Fruit fly (Drosophila melanogaster) whole organism, embryonic: ENCODE measurements around the gene CG10383.

Experiments used
- CG10565 ChIP-seq: fragments of 200-800 bp; sonication (Bioruptor generic); optimal IDR thresholded peaks from 3 replicates; lab custom pipeline; 2016; ENCODE audit warnings: missing biosample characterization, mild to moderate bottlenecking, missing genetic modification characterization
- CG11398 ChIP-seq: fragments of 200-800 bp; sonication (Bioruptor generic); optimal IDR thresholded peaks from 2 replicates; lab custom pipeline; 2016; ENCODE audit warnings: missing biosample characterization, missing genetic modification characterization
- CG11504 ChIP-seq: fragments of 200-800 bp; sonication (Bioruptor generic); optimal IDR thresholded peaks from 3 replicates; lab custom pipeline; 2019; ENCODE audit warnings: missing biosample characterization, mild to moderate bottlenecking, missing genetic modification characterization, moderate library complexity
- CG11560 ChIP-seq: fragments of 200-800 bp; sonication (Bioruptor generic); IDR thresholded peaks from 3 replicates; pipeline ENCODE4 v1.3.6; 2022; ENCODE audit warnings: missing biosample characterization, missing genetic modification characterization
- CG12219 ChIP-seq: fragments of 200-800 bp; sonication (Bioruptor generic); optimal IDR thresholded peaks from 3 replicates; lab custom pipeline; 2018; ENCODE audit warnings: missing biosample characterization, mild to moderate bottlenecking, missing genetic modification characterization
- CG12744 ChIP-seq: fragments of 200-800 bp; sonication (Bioruptor generic); optimal IDR thresholded peaks from 2 replicates; lab custom pipeline; 2016; ENCODE audit warnings: missing biosample characterization, missing genetic modification characterization
- CG15601 ChIP-seq: fragments of 200-800 bp; sonication (Bioruptor generic); optimal IDR thresholded peaks from 3 replicates; lab custom pipeline; 2019; ENCODE audit warnings: missing biosample characterization, mild to moderate bottlenecking, missing genetic modification characterization, moderate library complexity
- CG18619 ChIP-seq: fragments of 200-800 bp; sonication (Bioruptor generic); optimal IDR thresholded peaks from 3 replicates; lab custom pipeline; 2017; ENCODE audit warnings: missing biosample characterization, mild to moderate bottlenecking, missing genetic modification characterization
- CG3163 ChIP-seq: fragments of 200-800 bp; sonication (Bioruptor generic); optimal IDR thresholded peaks from 3 replicates; lab custom pipeline; 2016; ENCODE audit warnings: missing biosample characterization, missing genetic modification characterization
- CG33557 ChIP-seq: fragments of 200-800 bp; sonication (Bioruptor generic); optimal IDR thresholded peaks from 2 replicates; lab custom pipeline; 2019; ENCODE audit warnings: missing biosample characterization, mild to moderate bottlenecking, missing genetic modification characterization, moderate library complexity
- CG5180 ChIP-seq: fragments of 200-800 bp; sonication (Bioruptor generic); optimal IDR thresholded peaks from 3 replicates; lab custom pipeline; 2017; ENCODE audit warnings: missing biosample characterization, missing genetic modification characterization, mild to moderate bottlenecking, moderate library complexity, missing genetic modification reagents
- CG7745 ChIP-seq: fragments of 200-800 bp; sonication (Bioruptor generic); optimal IDR thresholded peaks from 2 replicates; lab custom pipeline; 2018; ENCODE audit warnings: missing biosample characterization, mild to moderate bottlenecking, missing genetic modification characterization, moderate library complexity
- CG7839 ChIP-seq: fragments of 200-800 bp; sonication (Bioruptor generic); optimal IDR thresholded peaks from 3 replicates; lab custom pipeline; 2018; ENCODE audit warnings: missing biosample characterization, mild to moderate bottlenecking, missing genetic modification characterization, moderate library complexity
- CG7963 ChIP-seq: fragments of 200-800 bp; sonication (Bioruptor generic); IDR thresholded peaks from 3 replicates; pipeline ENCODE4 v1.3.6; 2022; ENCODE audit warnings: missing biosample characterization, missing genetic modification characterization; ENCODE audit not compliant: partially characterized antibody
- CG9817 ChIP-seq: fragments of 200-800 bp; sonication (Bioruptor generic); optimal IDR thresholded peaks from 2 replicates; lab custom pipeline; 2018; ENCODE audit warnings: missing biosample characterization, mild to moderate bottlenecking, missing genetic modification characterization, moderate library complexity
- CTCF ChIP-seq: fragments of 200-800 bp; sonication (Bioruptor generic); optimal IDR thresholded peaks from 2 replicates; lab custom pipeline; 2017; ENCODE audit warnings: missing biosample characterization, mild to moderate bottlenecking, missing genetic modification characterization, moderate library complexity
- Dbx ChIP-seq: fragments of 200-800 bp; sonication (Bioruptor generic); IDR thresholded peaks from 3 replicates; pipeline ENCODE4 v1.3.6; 2022; ENCODE audit warnings: missing biosample characterization, missing genetic modification characterization
- Deaf1 ChIP-seq: fragments of 200-800 bp; optimal IDR thresholded peaks from 3 replicates; lab custom pipeline; 2019; ENCODE audit warnings: missing biosample characterization, mild to moderate bottlenecking, missing genetic modification characterization, moderate library complexity
- Dll ChIP-seq: fragments of 200-800 bp; sonication (Bioruptor generic); IDR thresholded peaks from 4 replicates; pipeline ENCODE4 v1.3.6; 2022; ENCODE audit warnings: missing biosample characterization, missing genetic modification characterization; ENCODE audit not compliant: partially characterized antibody
- Ets97D ChIP-seq: fragments of 200-800 bp; sonication (Bioruptor generic); optimal IDR thresholded peaks from 3 replicates; lab custom pipeline; 2016; ENCODE audit warnings: missing biosample characterization, missing genetic modification characterization
- HLH4C ChIP-seq: fragments of 200-800 bp; sonication (Bioruptor generic); IDR thresholded peaks from 3 replicates; pipeline ENCODE4 v1.3.6; 2022; ENCODE audit warnings: missing biosample characterization, missing genetic modification characterization; ENCODE audit not compliant: partially characterized antibody
- Hand ChIP-seq: fragments of 200-800 bp; sonication (Bioruptor generic); optimal IDR thresholded peaks from 2 replicates; lab custom pipeline; 2017; ENCODE audit warnings: mild to moderate bottlenecking, missing biosample characterization, missing genetic modification reagents, missing genetic modification characterization
- MTF-1 ChIP-seq: fragments of 200-800 bp; sonication (Bioruptor generic); optimal IDR thresholded peaks from 2 replicates; lab custom pipeline; 2018; ENCODE audit warnings: missing biosample characterization, mild to moderate bottlenecking, missing genetic modification characterization, borderline replicate concordance
- Mes4 ChIP-seq: fragments of 200-800 bp; sonication (Bioruptor generic); optimal IDR thresholded peaks from 2 replicates; lab custom pipeline; 2016; ENCODE audit warnings: missing biosample characterization, missing genetic modification characterization
- NC2β ChIP-seq: fragments of 200-800 bp; sonication (Bioruptor generic); optimal IDR thresholded peaks from 2 replicates; lab custom pipeline; 2016; ENCODE audit warnings: missing biosample characterization, missing genetic modification characterization
- Oaz ChIP-seq: fragments of 200-800 bp; sonication (Bioruptor generic); IDR thresholded peaks from 2 replicates; pipeline ENCODE4 v1.3.6; 2022; ENCODE audit warnings: missing biosample characterization, missing genetic modification characterization
- Pdp1 ChIP-seq, 2 experiments: fragments of 200-800 bp; sonication (Bioruptor generic); optimal IDR thresholded peaks; 3 replicates each; lab custom pipeline; 2016; ENCODE audit warnings: missing biosample characterization in 2 of 2, missing genetic modification characterization in 2 of 2, mild to moderate bottlenecking in 1 of 2, moderate library complexity in 1 of 2
- Usf ChIP-seq: fragments of 200-800 bp; sonication (Bioruptor generic); optimal IDR thresholded peaks from 2 replicates; lab custom pipeline; 2017; ENCODE audit warnings: missing genotype, missing biosample characterization, missing genetic modification characterization
- ac ChIP-seq: fragments of 200-800 bp; sonication (Bioruptor generic); optimal IDR thresholded peaks from 3 replicates; lab custom pipeline; 2017; ENCODE audit warnings: missing biosample characterization, mild to moderate bottlenecking, missing genetic modification characterization
- ara ChIP-seq: fragments of 200-800 bp; sonication (Bioruptor generic); IDR thresholded peaks from 2 replicates; pipeline ENCODE4 v1.3.6; 2022; ENCODE audit warnings: missing biosample characterization, missing genetic modification characterization
- bbx ChIP-seq: fragments of 200-800 bp; sonication (Bioruptor generic); IDR thresholded peaks from 2 replicates; pipeline ENCODE4 v1.3.6; 2022; ENCODE audit warnings: missing biosample characterization, missing genetic modification characterization; ENCODE audit not compliant: partially characterized antibody
- emc ChIP-seq: fragments of 200-800 bp; sonication (Bioruptor generic); optimal IDR thresholded peaks from 2 replicates; lab custom pipeline; 2016; ENCODE audit warnings: missing biosample characterization, missing genetic modification characterization
- gcm2 ChIP-seq: fragments of 200-800 bp; sonication (Bioruptor generic); optimal IDR thresholded peaks from 2 replicates; lab custom pipeline; 2016; ENCODE audit warnings: missing biosample characterization, missing genetic modification characterization
- klu ChIP-seq: fragments of 200-800 bp; sonication (Bioruptor generic); IDR thresholded peaks from 2 replicates; pipeline ENCODE4 v1.3.6; 2022; ENCODE audit warnings: missing biosample characterization, missing genetic modification characterization
- lilli ChIP-seq: fragments of 200-800 bp; sonication (Bioruptor generic); optimal IDR thresholded peaks from 3 replicates; lab custom pipeline; 2016; ENCODE audit warnings: missing biosample characterization, missing genetic modification characterization
- org-1 ChIP-seq: fragments of 200-800 bp; sonication (Bioruptor generic); optimal IDR thresholded peaks from 2 replicates; lab custom pipeline; 2017; ENCODE audit warnings: missing biosample characterization, missing genetic modification characterization
- prd ChIP-seq, 3 experiments: fragments of >200 bp in 2 of 3; fragments of 200-800 bp in 1 of 3; sonication (Bioruptor generic) in 1 of 3; optimal IDR thresholded peaks in 2 of 3; IDR thresholded peaks in 1 of 3; 2 replicates in 2 of 3; 3 replicates in 1 of 3; pipeline versions ENCODE4 v1.3.6 to Lab custom; 2017 to 2022; ENCODE audit warnings: missing biosample characterization in 1 of 3, missing genetic modification characterization in 1 of 3
- psq ChIP-seq: fragments of 200-800 bp; sonication (Bioruptor generic); optimal IDR thresholded peaks from 2 replicates; lab custom pipeline; 2017; ENCODE audit warnings: missing biosample characterization, missing genetic modification characterization
- run ChIP-seq: fragments of 200-800 bp; sonication (Bioruptor generic); optimal IDR thresholded peaks from 3 replicates; lab custom pipeline; 2018; ENCODE audit warnings: missing biosample characterization, mild to moderate bottlenecking, missing genetic modification characterization
- sd ChIP-seq: fragments of 200-800 bp; sonication (Bioruptor generic); optimal IDR thresholded peaks from 3 replicates; lab custom pipeline; 2018; ENCODE audit warnings: missing biosample characterization, mild to moderate bottlenecking, missing genetic modification characterization, moderate library complexity
- slbo ChIP-seq: fragments of 200-800 bp; sonication (Bioruptor generic); IDR thresholded peaks from 2 replicates; pipeline ENCODE4 v1.3.6; 2022; ENCODE audit warnings: missing biosample characterization, missing genetic modification characterization
- tup ChIP-seq: fragments of 200-800 bp; sonication (Bioruptor generic); optimal IDR thresholded peaks from 2 replicates; lab custom pipeline; 2016; ENCODE audit warnings: missing biosample characterization, mild to moderate bottlenecking, missing genetic modification characterization, moderate library complexity
- tx ChIP-seq: fragments of 200-800 bp; sonication (Bioruptor generic); optimal IDR thresholded peaks from 2 replicates; lab custom pipeline; 2016; ENCODE audit warnings: missing biosample characterization, missing genetic modification characterization
- vfl ChIP-seq: fragments of 200-800 bp; sonication (Bioruptor generic); optimal IDR thresholded peaks from 2 replicates; lab custom pipeline; 2016; ENCODE audit warnings: missing biosample characterization, missing genetic modification characterization
- wek ChIP-seq: fragments of 200-800 bp; sonication (Bioruptor generic); optimal IDR thresholded peaks from 3 replicates; lab custom pipeline; 2018; ENCODE audit warnings: missing biosample characterization, mild to moderate bottlenecking, missing genetic modification characterization, moderate library complexity
- zen ChIP-seq: fragments of 200-800 bp; sonication (Bioruptor generic); optimal IDR thresholded peaks from 3 replicates; lab custom pipeline; 2018; ENCODE audit warnings: missing biosample characterization, mild to moderate bottlenecking, missing genetic modification characterization, moderate library complexity
- zen2 ChIP-seq: fragments of 200-800 bp; sonication (Bioruptor generic); IDR thresholded peaks from 3 replicates; pipeline ENCODE4 v1.3.6; 2022; ENCODE audit warnings: missing biosample characterization, missing genetic modification characterization; ENCODE audit not compliant: partially characterized antibody
- zfh1 ChIP-seq: fragments of 200-800 bp; sonication (Bioruptor generic); IDR thresholded peaks from 3 replicates; pipeline ENCODE4 v1.3.6; 2022; ENCODE audit warnings: missing biosample characterization, missing genetic modification characterization

The CG10383 gene

DNA sequence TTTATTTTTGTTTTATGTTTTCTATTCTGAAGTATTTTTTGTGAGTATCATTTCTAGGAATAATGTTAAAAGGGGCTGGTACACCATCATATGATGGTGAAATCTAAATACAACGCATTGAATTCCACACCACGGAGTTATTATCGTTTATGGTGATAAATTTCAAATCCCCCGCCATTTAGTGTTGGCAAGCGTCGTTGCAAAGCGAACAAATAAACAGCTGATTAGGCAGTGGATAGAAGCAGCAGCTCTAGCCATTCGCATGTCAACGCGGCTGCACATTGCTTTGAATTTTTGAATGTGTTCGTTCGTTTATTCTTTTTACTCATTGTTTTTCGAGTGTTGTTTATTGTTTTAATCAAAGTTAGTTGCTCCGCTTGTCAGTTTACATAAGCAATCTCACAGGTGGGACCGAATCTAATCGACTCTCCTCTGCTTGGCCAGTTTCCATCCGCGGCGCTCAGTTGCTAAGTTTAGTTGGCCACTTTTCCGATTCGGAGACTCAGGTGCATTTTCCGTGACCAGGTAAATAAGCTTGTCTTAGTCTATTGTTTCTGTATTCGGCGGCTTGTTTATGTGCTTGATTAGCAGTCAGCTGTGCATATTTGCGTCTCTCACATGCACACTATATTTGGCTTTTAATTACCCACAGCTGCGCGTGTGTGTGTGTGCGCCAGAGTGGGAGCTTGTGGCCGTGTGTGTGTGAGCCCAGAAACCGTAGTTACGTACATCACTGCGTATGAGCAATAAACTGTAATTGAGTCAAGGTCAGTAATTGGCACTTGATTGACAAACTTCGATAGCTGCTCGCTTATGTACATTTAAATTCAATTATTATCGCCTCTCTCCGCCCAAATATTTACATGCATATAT lies 18.2 kb downstream of the CG10383 start, which contains the start of the genes Mst36Fa and CG31751:
TSS of gene Mst36Fa (minus strand) at position 51 of the 873 bp plus-strand sequence.
TSS of gene CG31751 (plus strand) at position 274 of the 873 bp plus-strand sequence.
- peak; percentile 71 for TF ChIP-seq tup (GFP tag; lab: Kevin White, UChicago)
- peak; percentile 88 for TF ChIP-seq wek (GFP tag; lab: Kevin White, UChicago)
- peak; percentile 61 for TF ChIP-seq Hand
- no peak for TF ChIP-seq Usf (GFP tag; lab: Kevin White, UChicago)
- peak in 1 of 2 experiments; percentile 67 for TF ChIP-seq Pdp1 (GFP tag; optimal IDR thresholded peaks at IDR 0.05; lab: Kevin White, UChicago)
- peak; percentile 45; the same call in 1 of the 4 replicates for TF ChIP-seq Dll
- TF ChIP-seq CG7745 (tag; lab: Kevin White, UChicago): peak; percentile 54
- peak; percentile 6 for TF ChIP-seq zen (tag; lab: Kevin White, UChicago)
- no peak for TF ChIP-seq bbx (GFP tag; lab: Robert Waterston, UW)
- TF ChIP-seq run (tag; lab: Kevin White, UChicago): peak; percentile 27
- peak; percentile 80 for TF ChIP-seq Mes4 (GFP tag; lab: Kevin White, UChicago)
- TF ChIP-seq emc: no peak
- TF ChIP-seq CG12219: peak; percentile 82
- TF ChIP-seq Deaf1: no peak
- peak; percentile 36 for TF ChIP-seq CG33557 (GFP tag; lab: Kevin White, UChicago)
- no peak for TF ChIP-seq ac
- peak; percentile 47 for TF ChIP-seq gcm2 (GFP tag; lab: Kevin White, UChicago)
- peak; percentile 55; the same call in 1 of the 3 replicates for TF ChIP-seq zfh1 (GFP tag; lab: Robert Waterston, UW)
- TF ChIP-seq vfl (GFP tag; lab: Kevin White, UChicago): peak; percentile 15
- peak; percentile 67 for TF ChIP-seq CG11504
- no peak for TF ChIP-seq zen2 (GFP tag; lab: Robert Waterston, UW)
- TF ChIP-seq ara (GFP tag; lab: Robert Waterston, UW): peak; percentile 19; the same call in 1 of the 2 replicates
- TF ChIP-seq sd: no peak
- TF ChIP-seq CG7963 (GFP tag; lab: Robert Waterston, UW): no peak
- no peak for TF ChIP-seq klu (GFP tag; lab: Robert Waterston, UW)
- TF ChIP-seq MTF-1 (GFP tag; lab: Kevin White, UChicago): peak; percentile 87
- no peak for TF ChIP-seq HLH4C (GFP tag; lab: Robert Waterston, UW)
- peak; percentile 76 for TF ChIP-seq Dbx
- TF ChIP-seq CG18619 (GFP tag; lab: Kevin White, UChicago): peak; percentile 85
- peak; percentile 42 for TF ChIP-seq Ets97D (GFP tag; lab: Kevin White, UChicago)
- TF ChIP-seq CG7839 (tag; lab: Kevin White, UChicago): peak; percentile 45
- peak; percentile 72 for TF ChIP-seq NC2β
- TF ChIP-seq CG15601: peak; percentile 87
- peak; percentile 74 for TF ChIP-seq CG9817 (tag; lab: Kevin White, UChicago)
- TF ChIP-seq CG11560: no peak
- TF ChIP-seq CTCF (GFP tag; lab: Kevin White, UChicago): peak; percentile 36
- TF ChIP-seq org-1 (GFP tag; lab: Kevin White, UChicago): peak; percentile 88
- peak; percentile 28 for TF ChIP-seq CG12744 (GFP tag; lab: Kevin White, UChicago)
- TF ChIP-seq CG5180 (GFP tag; lab: Kevin White, UChicago): peak; percentile 80
- TF ChIP-seq tx (GFP tag; lab: Kevin White, UChicago): peak; percentile 78
- TF ChIP-seq slbo: peak; percentile 45
- peak; percentile 29 for TF ChIP-seq lilli (GFP tag; lab: Kevin White, UChicago)
- no peak for TF ChIP-seq Oaz
- peak; percentile 67 for TF ChIP-seq CG3163 (GFP tag; lab: Kevin White, UChicago)
- TF ChIP-seq CG10565: no peak
- no peak for TF ChIP-seq prd (optimal IDR thresholded peaks at IDR 0.05; lab: Kevin White, UChicago)
- TF ChIP-seq prd (GFP tag; IDR thresholded peaks at IDR 0.05; lab: Robert Waterston, UW): no peak
- peak; percentile 81 for TF ChIP-seq CG11398 (GFP tag; lab: Kevin White, UChicago)
- peak; percentile 49 for TF ChIP-seq psq (GFP tag; lab: Kevin White, UChicago)
